Worm (Caenorhabditis elegans) whole organism, L3 larva: Measurements from ENCODE around the gene cyp-37A1.

Experiments
- nhr-11 ChIP-seq: fragments of 150-350 bp; optimal IDR thresholded peaks from 2 replicates; lab custom pipeline; 2014; ENCODE audit warnings: missing biosample characterization, missing genetic modification characterization
- pqm-1 ChIP-seq: fragments of 150-350 bp; optimal IDR thresholded peaks from 2 replicates; lab custom pipeline; 2017; ENCODE audit warnings: missing biosample characterization, missing genetic modification characterization, inconsistent platforms
- skn-1 ChIP-seq: fragments of 150-350 bp; optimal IDR thresholded peaks from 2 replicates; lab custom pipeline; 2014; ENCODE audit warnings: missing biosample characterization, missing genetic modification characterization
- unc-39 ChIP-seq: sonication (generic microtip); optimal IDR thresholded peaks from 4 replicates; lab custom pipeline; 2017; ENCODE audit warnings: missing biosample characterization, missing genetic modification characterization

DNA sequence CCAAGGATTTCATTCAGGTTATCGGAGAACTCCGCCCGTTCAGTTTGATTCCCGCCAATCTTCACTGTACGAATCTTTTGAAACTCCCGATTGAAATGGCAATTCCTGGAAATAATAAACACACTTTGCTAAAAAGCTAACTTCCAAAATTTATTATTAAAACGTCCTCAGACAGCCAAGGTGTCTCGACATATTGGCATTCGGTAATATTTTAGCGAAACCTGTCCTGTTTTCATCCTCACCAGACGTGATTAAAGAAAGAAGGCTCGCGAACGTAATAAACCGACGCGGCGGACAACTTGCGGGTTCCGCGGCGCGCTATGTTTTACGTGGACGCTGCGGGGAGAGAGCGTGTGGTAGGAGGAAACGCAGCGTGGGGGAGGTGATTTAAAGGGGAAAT is 1.4 kb upstream of the cyp-37A1 start:
- no peak for TF ChIP-seq nhr-11 (tag; lab: Kevin White, UChicago)
- TF ChIP-seq pqm-1 = peak; percentile 79
- no peak for TF ChIP-seq unc-39 (tag; lab: Kevin White, UChicago)
- TF ChIP-seq skn-1 (tag; lab: Kevin White, UChicago) = peak; percentile 39
